Fruit fly (Drosophila melanogaster) whole organism, embryonic: ENCODE measurements around the gene CheA7a.

Source experiments
- ATbp ChIP-seq: fragments of 200-800 bp; sonication (Bioruptor generic); optimal IDR thresholded peaks from 2 replicates; lab custom pipeline; 2017; ENCODE audit warnings: missing biosample characterization, mild to moderate bottlenecking, missing genetic modification characterization, missing genetic modification reagents
- Abd-B ChIP-seq: fragments of 200-800 bp; sonication (Bioruptor generic); optimal IDR thresholded peaks from 2 replicates; lab custom pipeline; 2018; ENCODE audit warnings: missing biosample characterization, mild to moderate bottlenecking, missing genetic modification characterization, moderate library complexity
- CG10462 ChIP-seq: fragments of 200-800 bp; sonication (Bioruptor generic); optimal IDR thresholded peaks from 2 replicates; lab custom pipeline; 2016; ENCODE audit warnings: missing biosample characterization, missing genetic modification characterization
- CG13123 ChIP-seq: fragments of 200-800 bp; sonication (Bioruptor generic); optimal IDR thresholded peaks from 2 replicates; lab custom pipeline; 2016; ENCODE audit warnings: missing biosample characterization, missing genetic modification characterization
- CG13894 ChIP-seq: fragments of 200-800 bp; sonication (Bioruptor generic); optimal IDR thresholded peaks from 3 replicates; lab custom pipeline; 2018; ENCODE audit warnings: missing biosample characterization, mild to moderate bottlenecking, missing genetic modification characterization, moderate library complexity
- CG14667 ChIP-seq: fragments of 200-800 bp; sonication (Bioruptor generic); IDR thresholded peaks from 2 replicates; pipeline ENCODE4 v1.3.6; 2022; ENCODE audit warnings: missing biosample characterization, missing genetic modification characterization
- CG15011 ChIP-seq: fragments of 200-800 bp; sonication (Bioruptor generic); optimal IDR thresholded peaks from 3 replicates; lab custom pipeline; 2018; ENCODE audit warnings: missing biosample characterization, mild to moderate bottlenecking, missing genetic modification characterization
- CG1602 ChIP-seq: fragments of 200-800 bp; sonication (Bioruptor generic); optimal IDR thresholded peaks from 3 replicates; lab custom pipeline; 2016; ENCODE audit warnings: missing biosample characterization, missing genetic modification characterization
- CG18599 ChIP-seq: fragments of 200-800 bp; sonication (Bioruptor generic); optimal IDR thresholded peaks from 3 replicates; lab custom pipeline; 2017; ENCODE audit warnings: missing biosample characterization, missing genetic modification characterization, mild to moderate bottlenecking, moderate library complexity, missing genetic modification reagents
- CG2116 ChIP-seq: fragments of 200-800 bp; sonication (Bioruptor generic); optimal IDR thresholded peaks from 3 replicates; lab custom pipeline; 2018; ENCODE audit warnings: missing biosample characterization, mild to moderate bottlenecking, missing genetic modification characterization
- CG3163 ChIP-seq: fragments of 200-800 bp; sonication (Bioruptor generic); optimal IDR thresholded peaks from 3 replicates; lab custom pipeline; 2016; ENCODE audit warnings: missing biosample characterization, missing genetic modification characterization
- CG34376 ChIP-seq: fragments of 200-800 bp; sonication (Bioruptor generic); optimal IDR thresholded peaks from 2 replicates; lab custom pipeline; 2018; ENCODE audit warnings: missing biosample characterization, mild to moderate bottlenecking, missing genetic modification characterization
- CG4404 ChIP-seq: fragments of 200-800 bp; sonication (Bioruptor generic); IDR thresholded peaks from 2 replicates; pipeline ENCODE4 v1.3.6; 2022; ENCODE audit warnings: missing biosample characterization, missing genetic modification characterization
- CG6654 ChIP-seq: fragments of 200-800 bp; sonication (Bioruptor generic); optimal IDR thresholded peaks from 2 replicates; lab custom pipeline; 2017; ENCODE audit warnings: missing biosample characterization, mild to moderate bottlenecking, missing genetic modification characterization
- CG7786 ChIP-seq: fragments of 200-800 bp; sonication (Bioruptor generic); optimal IDR thresholded peaks from 2 replicates; lab custom pipeline; 2016; ENCODE audit warnings: missing biosample characterization, missing genetic modification characterization
- CG8359 ChIP-seq: fragments of 200-800 bp; sonication (Bioruptor generic); optimal IDR thresholded peaks from 2 replicates; lab custom pipeline; 2017; ENCODE audit warnings: missing biosample characterization, mild to moderate bottlenecking, missing genetic modification characterization, borderline replicate concordance
- CG9817 ChIP-seq: fragments of 200-800 bp; sonication (Bioruptor generic); optimal IDR thresholded peaks from 2 replicates; lab custom pipeline; 2018; ENCODE audit warnings: missing biosample characterization, mild to moderate bottlenecking, missing genetic modification characterization, moderate library complexity
- Dip2 ChIP-seq: fragments of 200-800 bp; sonication (Bioruptor generic); IDR thresholded peaks from 2 replicates; pipeline ENCODE4 v1.3.6; 2022; ENCODE audit warnings: missing biosample characterization, missing genetic modification characterization
- Dref ChIP-seq: fragments of 200-800 bp; sonication (Bioruptor generic); IDR thresholded peaks from 2 replicates; pipeline ENCODE4 v1.3.6; 2022; ENCODE audit warnings: missing biosample characterization, missing genetic modification characterization
- Fer1 ChIP-seq: fragments of 200-800 bp; sonication (Bioruptor generic); optimal IDR thresholded peaks from 2 replicates; lab custom pipeline; 2017; ENCODE audit warnings: missing biosample characterization, mild to moderate bottlenecking, missing genetic modification characterization
- H15 ChIP-seq: fragments of 200-800 bp; sonication (Bioruptor generic); IDR thresholded peaks from 3 replicates; pipeline ENCODE4 v1.3.6; 2022; ENCODE audit warnings: missing biosample characterization, missing genetic modification characterization
- Hey ChIP-seq: fragments of 200-800 bp; sonication (Bioruptor generic); optimal IDR thresholded peaks from 3 replicates; lab custom pipeline; 2018; ENCODE audit warnings: missing biosample characterization, mild to moderate bottlenecking, missing genetic modification characterization
- Hmr ChIP-seq: fragments of 200-800 bp; sonication (Bioruptor generic); optimal IDR thresholded peaks from 3 replicates; lab custom pipeline; 2017; ENCODE audit warnings: mild to moderate bottlenecking, missing biosample characterization, missing genetic modification reagents, missing genetic modification characterization
- Lpt ChIP-seq: fragments of >200 bp; optimal IDR thresholded peaks from 2 replicates; lab custom pipeline; 2018; ENCODE audit warnings: missing biosample characterization, missing genetic modification characterization
- MTF-1 ChIP-seq: fragments of 200-800 bp; sonication (Bioruptor generic); optimal IDR thresholded peaks from 2 replicates; lab custom pipeline; 2018; ENCODE audit warnings: missing biosample characterization, mild to moderate bottlenecking, missing genetic modification characterization, borderline replicate concordance
- NK7.1 ChIP-seq: fragments of 200-800 bp; sonication (Bioruptor generic); optimal IDR thresholded peaks from 3 replicates; lab custom pipeline; 2016; ENCODE audit warnings: missing biosample characterization, missing genetic modification characterization
- Oaz ChIP-seq: fragments of 200-800 bp; sonication (Bioruptor generic); IDR thresholded peaks from 2 replicates; pipeline ENCODE4 v1.3.6; 2022; ENCODE audit warnings: missing biosample characterization, missing genetic modification characterization
- Sox100B ChIP-seq: fragments of 200-800 bp; sonication (Bioruptor generic); optimal IDR thresholded peaks from 3 replicates; lab custom pipeline; 2018; ENCODE audit warnings: missing biosample characterization, mild to moderate bottlenecking, missing genetic modification characterization
- Sry-β ChIP-seq: fragments of 200-800 bp; sonication (Bioruptor generic); optimal IDR thresholded peaks from 2 replicates; lab custom pipeline; 2018; ENCODE audit warnings: missing biosample characterization, mild to moderate bottlenecking, missing genetic modification characterization, moderate library complexity
- croc ChIP-seq: fragments of 200-800 bp; sonication (Bioruptor generic); conservative IDR thresholded peaks from 3 replicates; pipeline ENCODE4 v1.3.6; 2022; ENCODE audit warnings: missing biosample characterization, missing genetic modification characterization
- danr ChIP-seq: fragments of 200-800 bp; sonication (Bioruptor generic); IDR thresholded peaks from 2 replicates; pipeline ENCODE4 v1.3.6; 2022; ENCODE audit warnings: missing biosample characterization, missing genetic modification characterization
- dimm ChIP-seq: fragments of 200-800 bp; sonication (Bioruptor generic); IDR thresholded peaks from 2 replicates; pipeline ENCODE4 v1.3.6; 2022; ENCODE audit warnings: missing biosample characterization, missing genetic modification characterization
- gem ChIP-seq: fragments of 200-800 bp; sonication (Bioruptor generic); optimal IDR thresholded peaks from 2 replicates; lab custom pipeline; 2019; ENCODE audit warnings: missing biosample characterization, mild to moderate bottlenecking, missing genetic modification characterization, moderate library complexity
- grau ChIP-seq: fragments of 200-800 bp; optimal IDR thresholded peaks from 3 replicates; lab custom pipeline; 2019; ENCODE audit warnings: missing biosample characterization, mild to moderate bottlenecking, missing genetic modification characterization, moderate library complexity
- h ChIP-seq: fragments of >200 bp; optimal IDR thresholded peaks from 2 replicates; lab custom pipeline; 2017
- hbn ChIP-seq: fragments of 200-800 bp; sonication (Bioruptor generic); IDR thresholded peaks from 2 replicates; pipeline ENCODE4 v1.3.6; 2022; ENCODE audit warnings: missing biosample characterization, missing genetic modification characterization; ENCODE audit not compliant: partially characterized antibody
- inv ChIP-seq: fragments of 200-800 bp; sonication (Bioruptor generic); IDR thresholded peaks from 2 replicates; pipeline ENCODE4 v1.3.6; 2022; ENCODE audit warnings: missing biosample characterization, missing genetic modification characterization; ENCODE audit not compliant: partially characterized antibody
- klu ChIP-seq: fragments of 200-800 bp; sonication (Bioruptor generic); IDR thresholded peaks from 2 replicates; pipeline ENCODE4 v1.3.6; 2022; ENCODE audit warnings: missing biosample characterization, missing genetic modification characterization
- kni ChIP-seq: fragments of 200-800 bp; sonication (Bioruptor generic); optimal IDR thresholded peaks from 3 replicates; lab custom pipeline; 2017; ENCODE audit warnings: mild to moderate bottlenecking, missing biosample characterization, missing genetic modification reagents, missing genetic modification characterization
- knrl ChIP-seq: fragments of 200-800 bp; sonication (Bioruptor generic); IDR thresholded peaks from 3 replicates; pipeline ENCODE4 v1.3.6; 2022; ENCODE audit warnings: missing biosample characterization, missing genetic modification characterization; ENCODE audit not compliant: partially characterized antibody
- nerfin-1 ChIP-seq: fragments of 200-800 bp; sonication (Bioruptor generic); optimal IDR thresholded peaks from 3 replicates; lab custom pipeline; 2019; ENCODE audit warnings: missing biosample characterization, mild to moderate bottlenecking, missing genetic modification characterization, moderate library complexity
- pan ChIP-seq, 4 experiments: fragments of >200 bp in 3 of 4; fragments of 200-800 bp in 1 of 4; sonication (Bioruptor generic) in 1 of 4; optimal IDR thresholded peaks in 3 of 4; IDR thresholded peaks in 1 of 4; 2 replicates each; pipeline versions ENCODE4 v1.3.6 to Lab custom; 2017 to 2022; ENCODE audit warnings: missing biosample characterization in 2 of 4, missing genetic modification characterization in 2 of 4, mixed read lengths in 1 of 4
- pzg ChIP-seq: fragments of 200-800 bp; sonication (Bioruptor generic); optimal IDR thresholded peaks from 3 replicates; lab custom pipeline; 2018; ENCODE audit warnings: missing biosample characterization, mild to moderate bottlenecking, missing genetic modification characterization, moderate library complexity
- sna ChIP-seq: fragments of 200-800 bp; sonication (Bioruptor generic); IDR thresholded peaks from 2 replicates; pipeline ENCODE4 v1.3.6; 2022; ENCODE audit warnings: missing biosample characterization, missing genetic modification characterization; ENCODE audit not compliant: partially characterized antibody
- so ChIP-seq: fragments of 200-800 bp; sonication (Bioruptor generic); IDR thresholded peaks from 3 replicates; pipeline ENCODE4 v1.3.6; 2022; ENCODE audit warnings: missing biosample characterization, missing genetic modification characterization
- tap ChIP-seq: fragments of 200-800 bp; optimal IDR thresholded peaks from 3 replicates; lab custom pipeline; 2019; ENCODE audit warnings: missing biosample characterization, mild to moderate bottlenecking, missing genetic modification characterization, moderate library complexity
- tx ChIP-seq: fragments of 200-800 bp; sonication (Bioruptor generic); optimal IDR thresholded peaks from 2 replicates; lab custom pipeline; 2016; ENCODE audit warnings: missing biosample characterization, missing genetic modification characterization
- vfl ChIP-seq: fragments of 200-800 bp; sonication (Bioruptor generic); optimal IDR thresholded peaks from 2 replicates; lab custom pipeline; 2016; ENCODE audit warnings: missing biosample characterization, missing genetic modification characterization

CheA7a gene

dm6 chrX:7336121-7336961 lies 41.6 kb upstream of the CheA7a start (continued):
- TF ChIP-seq H15 (GFP tag; lab: Robert Waterston, UW) (peak; percentile 83), CG3163 (GFP tag; lab: Kevin White, UChicago) (peak; percentile 56), CG2116 (peak; percentile 65), CG34376 (GFP tag; lab: Kevin White, UChicago) (no peak), CG8359 (GFP tag; lab: Kevin White, UChicago) (peak; percentile 88), Sox100B (GFP tag; lab: Kevin White, UChicago) (peak; percentile 91), Hey (tag; lab: Kevin White, UChicago) (peak; percentile 35), sna (no peak), Sry-β (GFP tag; lab: Kevin White, UChicago) (peak; percentile 61), Dip2 (GFP tag; lab: Robert Waterston, UW) (no peak), CG15011 (GFP tag; lab: Kevin White, UChicago) (peak; percentile 83), pan (optimal IDR thresholded peaks at IDR 0.05; lab: Kevin White, UChicago) (no peak), pan (GFP tag; optimal IDR thresholded peaks at IDR 0.05 in 1 of 2, IDR thresholded peaks at IDR 0.05 in 1 of 2) (peak in 1 of 2 experiments; percentile 90), CG1602 (GFP tag; lab: Kevin White, UChicago) (peak; percentile 90), ATbp (peak; percentile 94), grau (peak; percentile 93), pzg (peak; percentile 1), CG4404 (GFP tag; lab: Robert Waterston, UW) (peak; percentile 75), CG9817 (tag; lab: Kevin White, UChicago) (peak; percentile 81), tx (GFP tag; lab: Kevin White, UChicago) (peak; percentile 85), knrl (no peak), CG18599 (GFP tag; lab: Kevin White, UChicago) (peak; percentile 90), CG10462 (GFP tag; lab: Kevin White, UChicago) (peak; percentile 87), nerfin-1 (tag; lab: Kevin White, UChicago) (peak; percentile 91), CG13894 (peak; percentile 1), CG7786 (GFP tag; lab: Kevin White, UChicago) (peak; percentile 87), kni (no peak), CG14667 (GFP tag; lab: Robert Waterston, UW) (peak; percentile 74), croc (GFP tag; lab: Robert Waterston, UW) (peak; percentile 87), tap (tag; lab: Kevin White, UChicago) (peak; percentile 92), Hmr (GFP tag; lab: Kevin White, UChicago) (peak; percentile 80), hbn (GFP tag; lab: Robert Waterston, UW) (no peak), danr (GFP tag; lab: Robert Waterston, UW) (peak; percentile 80), Dref (GFP tag; lab: Robert Waterston, UW) (no peak), Abd-B (GFP tag; lab: Kevin White, UChicago) (peak; percentile 71), dimm (GFP tag; lab: Robert Waterston, UW) (peak; percentile 41; the same call in 1 of the 2 replicates), klu (GFP tag; lab: Robert Waterston, UW) (peak; percentile 72; the same call in 1 of the 2 replicates), so (GFP tag; lab: Robert Waterston, UW) (peak; percentile 87), CG6654 (GFP tag; lab: Kevin White, UChicago) (peak; percentile 97), Oaz (GFP tag; lab: Robert Waterston, UW) (peak; percentile 56), NK7.1 (GFP tag; lab: Kevin White, UChicago) (peak; percentile 49), CG13123 (peak; percentile 69), Fer1 (GFP tag; lab: Kevin White, UChicago) (peak; percentile 91), h (lab: Kevin White, UChicago) (no peak), inv (no peak), gem (tag; lab: Kevin White, UChicago) (peak; percentile 97), vfl (GFP tag; lab: Kevin White, UChicago) (peak; percentile 53), Lpt (peak; percentile 52), MTF-1 (GFP tag; lab: Kevin White, UChicago) (peak; percentile 88)
